Worm (Caenorhabditis elegans) whole organism, young adult: ENCODE results near the gene rbm-34.

Experiments
- B0261.1 ChIP-seq: sonication (generic microtip); optimal IDR thresholded peaks from 2 replicates; lab custom pipeline; 2016; ENCODE audit warnings: mild to moderate bottlenecking, missing genetic modification characterization, moderate library complexity, missing compliant biosample characterization
- C06A6.2 ChIP-seq: fragments of 200-800 bp; sonication (Bioruptor generic); conservative IDR thresholded peaks from 2 replicates; pipeline ENCODE4 v1.3.6; 2022; ENCODE audit warnings: missing genetic modification characterization, missing compliant biosample characterization
- C17E4.6 ChIP-seq: fragments of 200-800 bp; sonication (Bioruptor generic); IDR thresholded peaks from 2 replicates; pipeline ENCODE4 v1.3.6; 2022; ENCODE audit warnings: missing genetic modification reagents, missing genetic modification characterization, missing compliant biosample characterization
- D2030.7 ChIP-seq: fragments of 200-800 bp; sonication (Bioruptor generic); IDR thresholded peaks from 2 replicates; pipeline ENCODE4 v1.3.6; 2022; ENCODE audit warnings: missing genetic modification reagents, missing genetic modification characterization, missing compliant biosample characterization
- F10E7.11 ChIP-seq: sonication (generic microtip); optimal IDR thresholded peaks from 2 replicates; lab custom pipeline; 2017; ENCODE audit warnings: mild to moderate bottlenecking, missing genetic modification characterization, moderate library complexity, missing compliant biosample characterization
- F23B12.7 ChIP-seq: sonication (generic microtip); optimal IDR thresholded peaks from 2 replicates; lab custom pipeline; 2017; ENCODE audit warnings: missing genetic modification characterization, mild to moderate bottlenecking, missing compliant biosample characterization, antibody characterized with exemption, moderate library complexity; ENCODE audit not compliant: insufficient read depth
- F39B2.1 ChIP-seq: fragments of 200-800 bp; sonication (Bioruptor generic); IDR thresholded peaks from 2 replicates; pipeline ENCODE4 v1.3.6; 2022; ENCODE audit warnings: missing genetic modification reagents, missing genetic modification characterization, missing compliant biosample characterization
- F55B11.4 ChIP-seq: sonication (generic microtip); optimal IDR thresholded peaks from 2 replicates; lab custom pipeline; 2016; ENCODE audit warnings: missing compliant biosample characterization, missing genetic modification characterization, borderline replicate concordance; ENCODE audit not compliant: insufficient read depth
- Y67H2A.10 ChIP-seq: fragments of 200-800 bp; sonication (Bioruptor generic); conservative IDR thresholded peaks from 2 replicates; pipeline ENCODE4 v1.3.6; 2022; ENCODE audit warnings: missing genetic modification reagents, missing genetic modification characterization, missing compliant biosample characterization
- Y79H2A.3 ChIP-seq: fragments of 200-800 bp; sonication (Bioruptor generic); conservative IDR thresholded peaks from 2 replicates; pipeline ENCODE4 v1.3.6; 2022; ENCODE audit warnings: missing genetic modification reagents, missing genetic modification characterization, missing compliant biosample characterization
- aptf-2 ChIP-seq: fragments of 200-800 bp; sonication (Bioruptor generic); conservative IDR thresholded peaks from 2 replicates; pipeline ENCODE4 v1.3.6; 2022; ENCODE audit warnings: missing genetic modification reagents, missing genetic modification characterization, missing compliant biosample characterization
- athp-1 ChIP-seq: sonication (generic microtip); optimal IDR thresholded peaks from 2 replicates; lab custom pipeline; 2017; ENCODE audit warnings: mild to moderate bottlenecking, missing genetic modification characterization, missing compliant biosample characterization
- cebp-1 ChIP-seq, 2 experiments: fragments of 200-800 bp in 1 of 2; sonication (Bioruptor generic) in 1 of 2; sonication (generic microtip) in 1 of 2; IDR thresholded peaks in 1 of 2; optimal IDR thresholded peaks in 1 of 2; 2 replicates each; pipeline versions ENCODE4 v1.3.6 to Lab custom; 2017 to 2022; ENCODE audit warnings: missing compliant biosample characterization in 2 of 2, missing genetic modification characterization in 2 of 2, mild to moderate bottlenecking in 1 of 2, missing genetic modification reagents in 1 of 2, moderate library complexity in 1 of 2
- dox-1 ChIP-seq: fragments of 200-800 bp; sonication (Bioruptor generic); IDR thresholded peaks from 2 replicates; pipeline ENCODE4 v1.3.6; 2022; ENCODE audit warnings: missing genetic modification reagents, missing genetic modification characterization, missing compliant biosample characterization
- dpl-1 ChIP-seq: fragments of 150-350 bp; optimal IDR thresholded peaks from 2 replicates; lab custom pipeline; 2014; ENCODE audit warnings: missing biosample characterization, missing genetic modification reagents, missing genetic modification characterization
- egl-18 ChIP-seq: fragments of 200-800 bp; sonication (Bioruptor generic); IDR thresholded peaks from 2 replicates; pipeline ENCODE4 v1.3.6; 2022; ENCODE audit warnings: missing genetic modification reagents, missing genetic modification characterization, missing compliant biosample characterization
- egrh-3 ChIP-seq: fragments of 200-800 bp; sonication (Bioruptor generic); IDR thresholded peaks from 2 replicates; pipeline ENCODE4 v1.3.6; 2022; ENCODE audit warnings: missing genetic modification reagents, missing genetic modification characterization, missing compliant biosample characterization
- ekl-4 ChIP-seq: fragments of 200-800 bp; sonication (Bioruptor generic); IDR thresholded peaks from 2 replicates; pipeline ENCODE4 v1.3.6; 2022; ENCODE audit warnings: missing genetic modification reagents, missing genetic modification characterization, missing compliant biosample characterization
- hlh-26 ChIP-seq: fragments of 200-800 bp; sonication (Bioruptor generic); conservative IDR thresholded peaks from 2 replicates; pipeline ENCODE4 v1.3.6; 2022; ENCODE audit warnings: missing genetic modification reagents, missing genetic modification characterization, missing compliant biosample characterization
- hmg-1.2 ChIP-seq: fragments of 200-800 bp; sonication (Bioruptor generic); IDR thresholded peaks from 2 replicates; pipeline ENCODE4 v1.3.6; 2022; ENCODE audit warnings: missing genetic modification reagents, missing genetic modification characterization, missing compliant biosample characterization
- hmg-20 ChIP-seq: fragments of 200-800 bp; sonication (Bioruptor generic); IDR thresholded peaks from 2 replicates; pipeline ENCODE4 v1.3.6; 2022; ENCODE audit warnings: missing genetic modification reagents, missing genetic modification characterization, missing compliant biosample characterization
- hsf-1 ChIP-seq: fragments of 200-800 bp; sonication (Bioruptor generic); IDR thresholded peaks from 2 replicates; pipeline ENCODE4 v1.3.6; 2022; ENCODE audit warnings: missing genetic modification reagents, missing genetic modification characterization, missing compliant biosample characterization
- lag-1 ChIP-seq: fragments of 200-800 bp; sonication (Bioruptor generic); IDR thresholded peaks from 2 replicates; pipeline ENCODE4 v1.3.6; 2022; ENCODE audit warnings: missing genetic modification reagents, missing genetic modification characterization, missing compliant biosample characterization
- let-526 ChIP-seq: fragments of 200-800 bp; sonication (Bioruptor generic); IDR thresholded peaks from 2 replicates; pipeline ENCODE4 v1.3.6; 2022; ENCODE audit warnings: missing genetic modification reagents, missing genetic modification characterization, missing compliant biosample characterization
- lin-26 ChIP-seq: fragments of 200-800 bp; sonication (Bioruptor generic); IDR thresholded peaks from 2 replicates; pipeline ENCODE4 v1.3.6; 2022; ENCODE audit warnings: missing genetic modification reagents, missing genetic modification characterization, missing compliant biosample characterization
- lin-40 ChIP-seq: sonication (generic microtip); optimal IDR thresholded peaks from 2 replicates; lab custom pipeline; 2016; ENCODE audit warnings: missing genetic modification characterization, mild to moderate bottlenecking, missing compliant biosample characterization, missing genotype, missing genetic modification reagents
- madf-3 ChIP-seq: fragments of 200-800 bp; sonication (Bioruptor generic); IDR thresholded peaks from 2 replicates; pipeline ENCODE4 v1.3.6; 2022; ENCODE audit warnings: missing genetic modification reagents, missing genetic modification characterization, missing compliant biosample characterization
- mes-4 ChIP-seq: sonication (generic microtip); optimal IDR thresholded peaks from 2 replicates; lab custom pipeline; 2016; ENCODE audit warnings: missing genotype, missing genetic modification characterization, missing compliant biosample characterization
- pha-4 ChIP-seq: fragments of 150-350 bp; sonication (generic microtip); optimal IDR thresholded peaks from 2 replicates; lab custom pipeline; 2014; ENCODE audit warnings: missing biosample characterization, missing genetic modification reagents, missing genetic modification characterization
- rpc-1 ChIP-seq, 2 experiments: fragments of 150-350 bp in 1 of 2; sonication (generic microtip) in 1 of 2; optimal IDR thresholded peaks; 2 replicates each; lab custom pipeline; 2014 to 2018; ENCODE audit warnings: missing biosample characterization in 1 of 2, missing genetic modification characterization in 1 of 2, missing genetic modification reagents in 1 of 2, missing genotype in 1 of 2
- sdz-38 ChIP-seq: sonication (generic microtip); optimal IDR thresholded peaks from 2 replicates; lab custom pipeline; 2016; ENCODE audit warnings: missing genotype, missing genetic modification characterization, missing compliant biosample characterization
- snpc-1.3 ChIP-seq: sonication (generic microtip); optimal IDR thresholded peaks from 2 replicates; lab custom pipeline; 2017; ENCODE audit warnings: missing genetic modification characterization, mild to moderate bottlenecking, missing compliant biosample characterization, antibody characterized with exemption, moderate library complexity, missing genotype, missing genetic modification reagents; ENCODE audit not compliant: insufficient read depth
- snpc-3.4 ChIP-seq: sonication (generic microtip); optimal IDR thresholded peaks from 2 replicates; lab custom pipeline; 2017; ENCODE audit warnings: missing genetic modification characterization, mild to moderate bottlenecking, missing compliant biosample characterization, antibody characterized with exemption, moderate library complexity, missing genotype, missing genetic modification reagents
- snpc-4 ChIP-seq, 5 experiments: fragments of 150-350 bp in 1 of 5; sonication (generic microtip) in 4 of 5; optimal IDR thresholded peaks; 2 replicates each; lab custom pipeline; 2014 to 2018; ENCODE audit warnings: missing genetic modification characterization in 5 of 5, missing biosample characterization in 3 of 5, antibody characterized with exemption in 2 of 5, mild to moderate bottlenecking in 2 of 5, missing compliant biosample characterization in 2 of 5, missing genotype in 2 of 5, moderate library complexity in 2 of 5, missing genetic modification reagents in 1 of 5
- tbx-9 ChIP-seq: sonication (generic microtip); optimal IDR thresholded peaks from 2 replicates; lab custom pipeline; 2016; ENCODE audit warnings: borderline replicate concordance, missing genetic modification characterization, inconsistent platforms, missing compliant biosample characterization
- zfh-2 ChIP-seq: fragments of 200-800 bp; sonication (Bioruptor generic); conservative IDR thresholded peaks from 2 replicates; pipeline ENCODE4 v1.3.6; 2022; ENCODE audit warnings: missing genetic modification reagents, missing genetic modification characterization, missing compliant biosample characterization
- ztf-18 ChIP-seq: sonication (generic microtip); optimal IDR thresholded peaks from 2 replicates; lab custom pipeline; 2016; ENCODE audit warnings: missing genotype, mild to moderate bottlenecking, missing genetic modification characterization, missing compliant biosample characterization
- ztf-22 ChIP-seq: fragments of 200-800 bp; sonication (Bioruptor generic); optimal IDR thresholded peaks from 2 replicates; lab custom pipeline; 2018; ENCODE audit warnings: mild to moderate bottlenecking, missing genetic modification characterization, moderate library complexity, missing compliant biosample characterization
- ztf-25 ChIP-seq: fragments of 200-800 bp; sonication (Bioruptor generic); IDR thresholded peaks from 2 replicates; pipeline ENCODE4 v1.3.6; 2022; ENCODE audit warnings: missing genetic modification reagents, missing genetic modification characterization, missing compliant biosample characterization
- ztf-26 ChIP-seq: sonication (generic microtip); optimal IDR thresholded peaks from 2 replicates; lab custom pipeline; 2017; ENCODE audit warnings: missing genetic modification characterization, missing compliant biosample characterization
- ztf-28 ChIP-seq: fragments of 200-800 bp; sonication (Bioruptor generic); IDR thresholded peaks from 2 replicates; pipeline ENCODE4 v1.3.6; 2022; ENCODE audit warnings: missing genetic modification reagents, missing genetic modification characterization, missing compliant biosample characterization

rbm-34 gene

DNA sequence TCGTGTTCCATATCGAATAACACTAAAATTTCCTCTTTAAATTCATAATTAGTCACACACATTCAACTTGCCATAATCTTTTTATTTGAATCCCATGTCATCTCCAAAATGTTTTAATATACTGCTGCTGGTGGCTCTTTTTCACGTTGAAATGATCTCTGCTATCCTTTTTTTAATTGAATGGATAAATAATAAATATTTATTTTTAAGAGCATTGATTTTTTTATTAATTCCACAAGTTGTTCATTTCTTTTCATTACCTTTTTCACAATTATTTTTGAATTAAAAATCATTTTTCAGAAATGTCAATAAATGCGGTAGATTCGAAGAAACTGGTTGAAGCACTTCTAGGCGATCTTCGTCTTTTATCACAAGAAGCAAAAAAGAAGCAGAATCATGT, 11.3 kb downstream of the rbm-34 start, which contains the start of gene mon-2:
Gene mon-2 (plus strand): TSS at position 301 of the 400 bp plus-strand sequence.
- no peak for TF ChIP-seq snpc-1.3 (tag; lab: Kevin White, UChicago)
- TF ChIP-seq tbx-9 (tag; lab: Kevin White, UChicago): no peak
- TF ChIP-seq C17E4.6 (GFP tag; lab: Robert Waterston, UW): no peak
- TF ChIP-seq snpc-3.4 (tag; lab: Kevin White, UChicago): no peak
- no peak for TF ChIP-seq lin-26 (GFP tag; lab: Robert Waterston, UW)
- no peak for TF ChIP-seq madf-3 (GFP tag; lab: Robert Waterston, UW)
- TF ChIP-seq ztf-28 (GFP tag; lab: Robert Waterston, UW): no peak
- TF ChIP-seq hmg-1.2 (GFP tag; lab: Robert Waterston, UW): no peak
- TF ChIP-seq lag-1 (GFP tag; lab: Robert Waterston, UW): no peak
- TF ChIP-seq F55B11.4 (tag; lab: Kevin White, UChicago): no peak
- no peak for TF ChIP-seq let-526
- no peak for TF ChIP-seq zfh-2
- TF ChIP-seq C06A6.2 (GFP tag; lab: Robert Waterston, UW): no peak
- TF ChIP-seq cebp-1 (GFP tag; IDR thresholded peaks at IDR 0.05; lab: Robert Waterston, UW): no peak
- TF ChIP-seq cebp-1 (tag; optimal IDR thresholded peaks at IDR 0.05; lab: Kevin White, UChicago): no peak
- no peak for TF ChIP-seq dpl-1 (GFP tag; lab: Kevin White, UChicago)
- no peak for TF ChIP-seq hlh-26 (GFP tag; lab: Robert Waterston, UW)
- TF ChIP-seq D2030.7: no peak
- no peak for TF ChIP-seq hsf-1 (GFP tag; lab: Robert Waterston, UW)

- TF ChIP-seq pha-4 (tag; lab: Kevin White, UChicago) (no peak), ztf-25 (GFP tag; lab: Robert Waterston, UW) (no peak), snpc-4 (GFP tag; optimal IDR thresholded peaks at IDR 0.05; lab: Kevin White, UChicago) (no peak), snpc-4 (tag; optimal IDR thresholded peaks at IDR 0.05; lab: Kevin White, UChicago) (no peak)
Measured at ce11 chrIV:12105558-12105957, 20.3 kb downstream of the rbm-34 start, which contains the start of gene M18.3. TSS of gene M18.3 (plus strand) at chrIV:12105858.

ce11 chrIV:12108984-12109657, 23.9 kb downstream of the rbm-34 start:
- TF ChIP-seq rpc-1 (optimal IDR thresholded peaks at IDR 0.05; lab: Kevin White, UChicago): no peak
- TF ChIP-seq rpc-1 (tag; optimal IDR thresholded peaks at IDR 0.05; lab: Kevin White, UChicago): no peak
- TF ChIP-seq Y67H2A.10: no peak
- 0 out of 2 replicates have a peak, but pooled peaks have one; percentile 24 for TF ChIP-seq egl-18 (GFP tag; lab: Robert Waterston, UW)
- TF ChIP-seq hsf-1 (GFP tag; lab: Robert Waterston, UW): 0 out of 2 replicates have a peak, but pooled peaks have one; percentile 56
- no peak for TF ChIP-seq athp-1
- no peak for TF ChIP-seq sdz-38 (tag; lab: Kevin White, UChicago)
- 0 out of 2 replicates have a peak, but pooled peaks have one; percentile 3 for TF ChIP-seq egrh-3 (GFP tag; lab: Robert Waterston, UW)
- no peak for TF ChIP-seq B0261.1 (tag; lab: Kevin White, UChicago)
- no peak for TF ChIP-seq ztf-18 (tag; lab: Kevin White, UChicago)
- TF ChIP-seq cebp-1 (GFP tag; IDR thresholded peaks at IDR 0.05; lab: Robert Waterston, UW): no peak
- TF ChIP-seq cebp-1 (tag; optimal IDR thresholded peaks at IDR 0.05; lab: Kevin White, UChicago): no peak
- no peak for TF ChIP-seq hmg-20 (GFP tag; lab: Robert Waterston, UW)
- TF ChIP-seq aptf-2: no peak
- TF ChIP-seq ztf-26 (tag; lab: Kevin White, UChicago): no peak
- TF ChIP-seq hlh-26 (GFP tag; lab: Robert Waterston, UW): no peak
- TF ChIP-seq lin-40 (tag; lab: Kevin White, UChicago): peak; percentile 7
- TF ChIP-seq ekl-4 (GFP tag; lab: Robert Waterston, UW): no peak
- no peak for TF ChIP-seq F39B2.1 (GFP tag; lab: Robert Waterston, UW)
- TF ChIP-seq ztf-22 (GFP tag; lab: Kevin White, UChicago): no peak
- TF ChIP-seq F10E7.11 (tag; lab: Kevin White, UChicago): no peak
- no peak for TF ChIP-seq mes-4 (tag; lab: Kevin White, UChicago)
- no peak for TF ChIP-seq pha-4 (tag; lab: Kevin White, UChicago)
- TF ChIP-seq dox-1 (GFP tag; lab: Robert Waterston, UW): no peak
- TF ChIP-seq F23B12.7 (tag; lab: Kevin White, UChicago): no peak
- no peak for TF ChIP-seq Y79H2A.3
